Worm (Caenorhabditis elegans) whole organism, late embryonic: ENCODE data around the gene lido-17.

ENCODE experiments used
- K02D7.2 ChIP-seq: sonication (generic microtip); optimal IDR thresholded peaks from 2 replicates; lab custom pipeline; 2017; ENCODE audit warnings: mild to moderate bottlenecking, missing genetic modification characterization, missing compliant biosample characterization
- Y22D7AL.16 ChIP-seq: sonication (generic microtip); optimal IDR thresholded peaks from 2 replicates; lab custom pipeline; 2016; ENCODE audit warnings: missing genetic modification characterization, missing compliant biosample characterization
- ceh-22 ChIP-seq: sonication (generic microtip); optimal IDR thresholded peaks from 2 replicates; lab custom pipeline; 2017; ENCODE audit warnings: missing biosample characterization, missing genetic modification characterization
- ceh-6 ChIP-seq: fragments of 200-800 bp; sonication (Bioruptor generic); optimal IDR thresholded peaks from 2 replicates; lab custom pipeline; 2018; ENCODE audit warnings: mild to moderate bottlenecking, missing genetic modification characterization, missing compliant biosample characterization
- che-1 ChIP-seq: sonication (generic microtip); optimal IDR thresholded peaks from 2 replicates; lab custom pipeline; 2016; ENCODE audit warnings: mild to moderate bottlenecking, missing genetic modification characterization, missing compliant biosample characterization
- fax-1 ChIP-seq: sonication (generic microtip); optimal IDR thresholded peaks from 2 replicates; lab custom pipeline; 2016; ENCODE audit warnings: missing genotype, missing genetic modification characterization, missing compliant biosample characterization
- hlh-13 ChIP-seq: fragments of 200-800 bp; sonication (Bioruptor generic); optimal IDR thresholded peaks from 2 replicates; lab custom pipeline; 2018; ENCODE audit warnings: mild to moderate bottlenecking, missing genetic modification characterization, missing compliant biosample characterization
- hlh-8 ChIP-seq: sonication (generic microtip); optimal IDR thresholded peaks from 2 replicates; lab custom pipeline; 2016; ENCODE audit warnings: missing genotype, missing genetic modification characterization, missing compliant biosample characterization
- nhr-232 ChIP-seq: sonication (generic microtip); optimal IDR thresholded peaks from 2 replicates; lab custom pipeline; 2016; ENCODE audit warnings: missing genetic modification characterization, missing compliant biosample characterization
- npax-4 ChIP-seq: sonication (generic microtip); optimal IDR thresholded peaks from 2 replicates; lab custom pipeline; 2016; ENCODE audit warnings: missing genetic modification characterization, missing compliant biosample characterization
- pax-1 ChIP-seq: fragments of 150-350 bp; optimal IDR thresholded peaks from 2 replicates; lab custom pipeline; 2014; ENCODE audit warnings: missing biosample characterization, missing genetic modification characterization
- sdc-2 ChIP-seq: sonication (generic microtip); optimal IDR thresholded peaks from 2 replicates; lab custom pipeline; 2016; ENCODE audit warnings: missing genotype, missing genetic modification characterization, missing compliant biosample characterization
- syd-9 ChIP-seq: sonication (generic microtip); optimal IDR thresholded peaks from 2 replicates; lab custom pipeline; 2016; ENCODE audit warnings: mild to moderate bottlenecking, missing genetic modification characterization, moderate library complexity, missing compliant biosample characterization
- tbx-2 ChIP-seq: sonication (generic microtip); optimal IDR thresholded peaks from 2 replicates; lab custom pipeline; 2016; ENCODE audit warnings: missing genetic modification characterization, missing compliant biosample characterization

lido-17 gene

DNA sequence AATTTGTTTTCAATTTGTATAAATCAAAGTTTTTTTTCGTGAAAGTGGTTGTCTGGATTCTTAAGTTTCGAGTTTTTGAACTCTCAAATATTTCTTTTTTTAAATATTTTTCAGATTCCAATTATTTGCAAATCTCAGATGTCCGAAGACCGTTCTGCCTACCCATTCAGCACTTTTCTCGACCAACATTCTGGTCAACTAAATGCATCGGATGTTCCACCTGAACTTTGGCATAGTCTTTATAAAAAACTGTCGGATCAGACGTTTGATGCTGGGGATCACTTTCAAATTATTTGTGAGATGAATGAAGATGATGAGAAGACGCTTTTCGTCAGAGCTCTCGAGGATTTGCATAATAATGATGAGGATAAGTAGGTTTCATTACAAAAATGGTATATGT, 53.8 kb downstream of the lido-17 start, which contains the start of gene ttll-12 (continued):
- TF ChIP-seq hlh-8 (tag; lab: Kevin White, UChicago): no peak
- no peak for TF ChIP-seq pax-1
- TF ChIP-seq npax-4 (tag; lab: Kevin White, UChicago): no peak
- TF ChIP-seq tbx-2: no peak
- TF ChIP-seq, all 69 proteins: peak for 0

DNA sequence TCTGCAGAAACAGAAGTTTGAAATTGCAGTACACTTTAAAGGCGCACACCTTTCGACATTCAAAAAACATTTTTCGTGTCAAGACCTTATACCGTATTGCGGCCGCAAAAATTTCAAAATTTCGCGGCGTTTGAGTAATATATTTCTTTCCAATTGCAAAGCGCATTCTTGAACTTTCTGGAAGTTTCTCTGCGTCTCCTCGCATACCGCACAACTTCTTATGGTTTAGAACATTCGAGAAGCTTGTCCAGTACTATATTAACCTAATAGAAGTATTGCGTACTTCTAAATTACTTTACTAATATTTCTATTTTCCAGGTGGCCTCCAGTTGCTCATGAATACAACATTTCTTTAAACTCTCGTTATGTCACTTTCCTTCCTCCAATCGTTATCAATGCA, 56.0 kb downstream of the lido-17 start:
- TF ChIP-seq hlh-13 (GFP tag; lab: Kevin White, UChicago) (no peak), fax-1 (no peak), Y22D7AL.16 (tag; lab: Kevin White, UChicago) (no peak), che-1 (tag; lab: Kevin White, UChicago) (no peak), ceh-22 (no peak), nhr-232 (tag; lab: Kevin White, UChicago) (no peak), K02D7.2 (no peak), sdc-2 (tag; lab: Kevin White, UChicago) (no peak), ceh-6 (no peak), syd-9 (tag; lab: Kevin White, UChicago) (no peak), npax-4 (tag; lab: Kevin White, UChicago) (no peak)
